Worm (Caenorhabditis elegans): Measurements from ENCODE around the gene prp-3.
A peak's percentile ranks its signal among the peaks of the same experiment; 100 is the strongest.
"Not testable (repeated sequence)": the region's sequence is repeated elsewhere in the genome, so short reads cannot be mapped to it uniquely, and the experiment has no call there.

- TF ChIP-seq nhr-10 (tag; optimal IDR thresholded peaks at IDR 0.05); ZK546.5 (tag; optimal IDR thresholded peaks at IDR 0.05); ama-1 (optimal IDR thresholded peaks at IDR 0.05); nhr-102 (tag; optimal IDR thresholded peaks at IDR 0.05); mxl-2 (GFP tag; conservative IDR thresholded peaks at IDR 0.05): not testable (repeated sequence)
- TF ChIP-seq dpl-1 (GFP tag; optimal IDR thresholded peaks at IDR 0.05) = peak; percentile 62
Observed at ce11 chrIII:10435938-10436842, 8.4 kb upstream of the prp-3 start, which contains the start of the genes smrd-1 and enu-3.1.

Measured in whole organism, L4 larva.